Worm (Caenorhabditis elegans): ENCODE data around the gene cox-6B.

The cox-6B gene

DNA sequence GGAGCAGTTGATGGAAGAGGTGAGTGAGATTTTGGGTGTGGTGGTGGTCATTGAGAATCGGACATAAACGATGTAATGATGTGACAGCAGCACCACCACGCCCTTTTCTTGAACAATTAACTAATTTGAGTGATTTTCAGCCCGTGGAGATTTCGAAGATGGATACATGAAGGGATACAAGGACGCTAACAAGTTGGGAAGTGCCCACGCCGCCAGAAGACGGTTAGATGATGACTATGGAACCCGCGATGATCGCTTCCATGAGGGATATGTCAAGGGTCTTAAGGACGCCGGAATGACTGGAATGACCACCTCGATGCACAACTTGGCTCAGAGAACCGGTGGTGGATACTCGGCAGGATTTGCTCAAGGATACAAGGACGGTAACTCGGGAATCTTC, 21.4 kb upstream of the cox-6B start:
- TF ChIP-seq blmp-1 (tag; optimal IDR thresholded peaks at IDR 0.05): no peak
- no peak for TF ChIP-seq flh-1 (GFP tag; optimal IDR thresholded peaks at IDR 0.05)
- TF ChIP-seq sem-2 (GFP tag; optimal IDR thresholded peaks at IDR 0.05): no peak
- no peak for TF ChIP-seq unc-62 (GFP tag; optimal IDR thresholded peaks at IDR 0.05)
- TF ChIP-seq cnd-1 (tag; optimal IDR thresholded peaks at IDR 0.05): no peak
- TF ChIP-seq zip-8 (tag; optimal IDR thresholded peaks at IDR 0.05): no peak
- TF ChIP-seq tbx-8 (GFP tag; optimal IDR thresholded peaks at IDR 0.05): no peak
- no peak for TF ChIP-seq unc-39 (tag; optimal IDR thresholded peaks at IDR 0.05)
- TF ChIP-seq mls-2 (tag; optimal IDR thresholded peaks at IDR 0.05): no peak
- TF ChIP-seq pha-4 (tag; optimal IDR thresholded peaks at IDR 0.05): no peak
- no peak for TF ChIP-seq M03D4.4 (tag; optimal IDR thresholded peaks at IDR 0.05)
- no peak for TF ChIP-seq elt-1 (tag; optimal IDR thresholded peaks at IDR 0.05; ENCODE audit: borderline replicate concordance, insufficient read depth)
- no peak for TF ChIP-seq sptf-1 (tag; optimal IDR thresholded peaks at IDR 0.05)
- TF ChIP-seq ceh-43 (GFP tag; optimal IDR thresholded peaks at IDR 0.05): no peak
- TF ChIP-seq ceh-39 (tag; optimal IDR thresholded peaks at IDR 0.05): no peak
- TF ChIP-seq ham-2 (GFP tag; optimal IDR thresholded peaks at IDR 0.05): no peak
- no peak for TF ChIP-seq unc-120 (tag; optimal IDR thresholded peaks at IDR 0.05; ENCODE audit: poor library complexity, severe bottlenecking)
- no peak for TF ChIP-seq lsy-2 (tag; optimal IDR thresholded peaks at IDR 0.05)
- no peak for TF ChIP-seq snpc-4 (tag; optimal IDR thresholded peaks at IDR 0.05)
- no peak for TF ChIP-seq mep-1 (tag; optimal IDR thresholded peaks at IDR 0.05)

DNA sequence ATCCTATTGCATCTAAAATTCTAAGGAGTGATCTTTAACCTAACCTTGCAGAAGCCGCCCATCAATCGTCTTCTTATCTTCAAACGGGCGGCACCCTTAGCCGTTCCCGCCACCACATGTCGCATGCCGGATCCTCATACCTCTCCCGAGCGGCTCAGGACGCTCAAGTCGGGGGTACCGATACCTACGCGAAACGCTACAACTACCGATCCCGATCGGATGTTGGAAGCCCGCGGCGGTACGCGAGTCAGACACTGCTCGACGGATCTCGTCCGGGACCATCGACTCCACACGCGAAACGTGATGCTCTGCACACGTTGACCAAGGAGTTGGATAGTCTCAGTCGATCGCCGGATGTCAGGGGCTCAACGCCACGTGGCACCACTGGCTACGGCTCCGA, 20.1 kb upstream of the cox-6B start:
- TF ChIP-seq mab-5 (tag; optimal IDR thresholded peaks at IDR 0.05) (no peak), ceh-83 (GFP tag; optimal IDR thresholded peaks at IDR 0.05) (peak; percentile 22)

ce11 chrIII:2681559-2681958, 17.9 kb upstream of the cox-6B start:
- no peak for TF ChIP-seq ceh-39 (tag; optimal IDR thresholded peaks at IDR 0.05)
- TF ChIP-seq tbx-8 (GFP tag; optimal IDR thresholded peaks at IDR 0.05): no peak
- no peak for TF ChIP-seq nhr-237 (tag; optimal IDR thresholded peaks at IDR 0.05)
- TF ChIP-seq hlh-1 (tag; optimal IDR thresholded peaks at IDR 0.05): no peak
- no peak for TF ChIP-seq elt-3 (tag; optimal IDR thresholded peaks at IDR 0.05)
- no peak for TF ChIP-seq blmp-1 (tag; optimal IDR thresholded peaks at IDR 0.05)
- no peak for TF ChIP-seq unc-39 (tag; optimal IDR thresholded peaks at IDR 0.05)
- no peak for TF ChIP-seq drap-1 (GFP tag; optimal IDR thresholded peaks at IDR 0.05)
- no peak for TF ChIP-seq bed-3 (GFP tag; optimal IDR thresholded peaks at IDR 0.05)
- no peak for TF ChIP-seq ceh-83 (GFP tag; optimal IDR thresholded peaks at IDR 0.05)
- TF ChIP-seq lin-13 (tag; optimal IDR thresholded peaks at IDR 0.05): no peak
- TF ChIP-seq elt-1 (tag; optimal IDR thresholded peaks at IDR 0.05; ENCODE audit: borderline replicate concordance, insufficient read depth): no peak
- no peak for TF ChIP-seq snpc-4 (tag; optimal IDR thresholded peaks at IDR 0.05)
- TF ChIP-seq cnd-1 (tag; optimal IDR thresholded peaks at IDR 0.05): no peak
- no peak for TF ChIP-seq mab-5 (tag; optimal IDR thresholded peaks at IDR 0.05)

DNA sequence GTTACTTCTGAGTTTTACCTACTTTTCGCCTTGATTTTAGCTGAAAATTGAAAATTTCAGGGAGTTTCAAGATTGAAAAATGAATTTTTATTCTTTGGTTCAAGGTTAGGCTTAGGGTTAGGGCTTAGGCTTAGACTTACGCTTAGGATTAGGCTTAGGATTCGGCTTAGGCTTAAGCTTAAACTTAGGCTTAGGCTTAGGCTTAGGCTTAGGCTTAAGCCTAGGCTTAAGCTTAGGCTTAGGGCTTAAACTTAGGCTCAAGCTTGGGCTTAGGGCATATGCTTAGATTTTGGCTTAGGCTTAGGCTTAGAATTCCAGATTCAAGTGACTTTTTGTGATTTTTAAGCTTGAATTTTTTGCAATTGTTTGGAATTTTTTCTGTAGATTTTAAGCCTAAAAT, 16.1 kb upstream of the cox-6B start:
- no peak for TF ChIP-seq nhr-28 (tag; optimal IDR thresholded peaks at IDR 0.05)
- TF ChIP-seq unc-39 (tag; optimal IDR thresholded peaks at IDR 0.05): no peak
- TF ChIP-seq ceh-39 (tag; optimal IDR thresholded peaks at IDR 0.05): no peak
- TF ChIP-seq ces-1 (GFP tag; optimal IDR thresholded peaks at IDR 0.05): no peak
- TF ChIP-seq ham-2 (GFP tag; optimal IDR thresholded peaks at IDR 0.05): no peak
- no peak for TF ChIP-seq nhr-12 (tag; optimal IDR thresholded peaks at IDR 0.05)
- TF ChIP-seq hlh-1 (tag; optimal IDR thresholded peaks at IDR 0.05): no peak
- TF ChIP-seq tbx-8 (GFP tag; optimal IDR thresholded peaks at IDR 0.05): no peak

DNA sequence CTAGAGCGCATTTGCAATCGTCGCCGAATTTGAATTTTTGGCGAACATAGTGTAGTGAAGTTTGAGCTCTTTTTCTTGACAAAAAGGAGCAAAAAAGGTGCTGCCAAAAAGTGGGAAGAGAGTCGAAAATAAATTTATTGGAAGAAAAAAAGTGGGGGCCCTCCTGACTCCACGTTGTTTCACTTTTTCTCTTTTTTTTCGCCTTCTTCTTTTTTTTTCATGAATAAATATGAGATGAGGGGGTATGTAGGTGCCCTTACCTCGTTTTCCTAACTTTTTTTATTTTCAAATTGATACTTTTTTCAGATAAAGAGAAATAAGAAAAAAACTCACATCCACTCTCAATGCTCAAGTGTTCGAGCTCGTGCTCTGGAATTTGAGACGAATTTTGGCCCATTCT, 13.4 kb upstream of the cox-6B start, which contains the start of the genes Y71H2AL.2, Y71H2AL.4 and pbo-1:
Gene Y71H2AL.2, plus strand, starts transcription at position 301 of the 400 bp plus-strand sequence.
Gene Y71H2AL.4, plus strand, starts transcription at position 345 of the 400 bp plus-strand sequence.
Gene pbo-1, minus strand, starts transcription at position 400 of the 400 bp plus-strand sequence.
- TF ChIP-seq unc-120 (tag; optimal IDR thresholded peaks at IDR 0.05; ENCODE audit: poor library complexity, severe bottlenecking) (no peak), ceh-39 (tag; optimal IDR thresholded peaks at IDR 0.05) (no peak), lin-13 (tag; optimal IDR thresholded peaks at IDR 0.05) (no peak), mab-5 (tag; optimal IDR thresholded peaks at IDR 0.05) (no peak)

Measured in whole organism, mixed stage, embryonic.